Worm (Caenorhabditis elegans) whole organism, L3 larva: Measurements from ENCODE around the gene spp-12.
A peak's percentile ranks its signal among the peaks of the same experiment; 100 is the strongest.

Experiments
- R02D3.7 ChIP-seq: fragments of 150-350 bp; optimal IDR thresholded peaks from 2 replicates; lab custom pipeline; 2014; ENCODE audit warnings: missing biosample characterization, missing genetic modification characterization
- aly-2 ChIP-seq: fragments of 150-350 bp; optimal IDR thresholded peaks from 2 replicates; lab custom pipeline; 2014; ENCODE audit warnings: missing biosample characterization, missing genetic modification characterization
- ama-1 ChIP-seq: fragments of 150-350 bp; optimal IDR thresholded peaks from 2 replicates; lab custom pipeline; 2018
- ceh-16 ChIP-seq: sonication (generic microtip); optimal IDR thresholded peaks from 2 replicates; lab custom pipeline; 2017; ENCODE audit warnings: missing biosample characterization, missing genetic modification characterization
- ceh-28 ChIP-seq: fragments of 150-350 bp; optimal IDR thresholded peaks from 2 replicates; lab custom pipeline; 2014; ENCODE audit warnings: missing biosample characterization, missing genetic modification reagents, missing genetic modification characterization
- daf-12 ChIP-seq: fragments of 150-350 bp; optimal IDR thresholded peaks from 2 replicates; lab custom pipeline; 2014; ENCODE audit warnings: missing biosample characterization, missing genetic modification reagents, missing genetic modification characterization
- egl-5 ChIP-seq: fragments of 150-350 bp; optimal IDR thresholded peaks from 2 replicates; lab custom pipeline; 2017; ENCODE audit warnings: missing biosample characterization, missing genetic modification reagents, missing genetic modification characterization, inconsistent platforms
- elt-1 ChIP-seq: fragments of 150-350 bp; optimal IDR thresholded peaks from 2 replicates; lab custom pipeline; 2014; ENCODE audit warnings: missing biosample characterization, missing genetic modification characterization
- elt-2 ChIP-seq: sonication (generic microtip); optimal IDR thresholded peaks from 2 replicates; lab custom pipeline; 2016; ENCODE audit warnings: missing genetic modification reagents, mild to moderate bottlenecking, missing genetic modification characterization, missing compliant biosample characterization
- elt-3 ChIP-seq, 3 experiments: fragments of 150-350 bp in 1 of 3; sonication (generic microtip) in 2 of 3; optimal IDR thresholded peaks; 2 replicates in 2 of 3; 4 replicates in 1 of 3; lab custom pipeline; 2014 to 2017; ENCODE audit warnings: missing biosample characterization in 3 of 3, missing genetic modification characterization in 3 of 3
- fkh-10 ChIP-seq: sonication (generic microtip); optimal IDR thresholded peaks from 2 replicates; lab custom pipeline; 2017; ENCODE audit warnings: missing biosample characterization, missing genetic modification reagents, missing genetic modification characterization
- fkh-2 ChIP-seq: fragments of 150-350 bp; optimal IDR thresholded peaks from 2 replicates; lab custom pipeline; 2014; ENCODE audit warnings: missing biosample characterization, missing genetic modification reagents, missing genetic modification characterization
- fos-1 ChIP-seq: fragments of 150-350 bp; optimal IDR thresholded peaks from 2 replicates; lab custom pipeline; 2014; ENCODE audit warnings: missing biosample characterization, missing genetic modification characterization
- hmg-11 ChIP-seq: sonication (generic microtip); optimal IDR thresholded peaks from 2 replicates; lab custom pipeline; 2016; ENCODE audit warnings: missing genetic modification characterization, missing compliant biosample characterization
- jun-1 ChIP-seq: fragments of 150-350 bp; optimal IDR thresholded peaks from 2 replicates; lab custom pipeline; 2014; ENCODE audit warnings: missing biosample characterization, missing genetic modification reagents, missing genetic modification characterization
- lin-15B ChIP-seq: fragments of 150-350 bp; optimal IDR thresholded peaks from 2 replicates; lab custom pipeline; 2014; ENCODE audit warnings: missing biosample characterization, missing genetic modification characterization
- lin-39 ChIP-seq: fragments of 150-350 bp; optimal IDR thresholded peaks from 2 replicates; lab custom pipeline; 2018; ENCODE audit warnings: missing biosample characterization, missing genetic modification reagents, missing genetic modification characterization
- mml-1 ChIP-seq: fragments of 150-350 bp; sonication (generic microtip); optimal IDR thresholded peaks from 3 replicates; lab custom pipeline; 2014; ENCODE audit warnings: missing biosample characterization, missing genetic modification characterization
- nfya-1 ChIP-seq: sonication (generic microtip); optimal IDR thresholded peaks from 2 replicates; lab custom pipeline; 2017; ENCODE audit warnings: missing genetic modification characterization, mild to moderate bottlenecking, missing compliant biosample characterization, antibody characterized with exemption, moderate library complexity; ENCODE audit not compliant: insufficient read depth
- nhr-11 ChIP-seq: fragments of 150-350 bp; optimal IDR thresholded peaks from 2 replicates; lab custom pipeline; 2014; ENCODE audit warnings: missing biosample characterization, missing genetic modification characterization
- nhr-23 ChIP-seq: fragments of 150-350 bp; optimal IDR thresholded peaks from 2 replicates; lab custom pipeline; 2014; ENCODE audit warnings: missing biosample characterization, missing genetic modification reagents, missing genetic modification characterization
- nhr-237 ChIP-seq: fragments of 150-350 bp; optimal IDR thresholded peaks from 2 replicates; lab custom pipeline; 2014; ENCODE audit warnings: missing biosample characterization, missing genetic modification characterization
- nhr-25 ChIP-seq: sonication (generic microtip); optimal IDR thresholded peaks from 2 replicates; lab custom pipeline; 2017; ENCODE audit warnings: missing biosample characterization, missing genetic modification characterization
- nhr-67 ChIP-seq: fragments of 150-350 bp; optimal IDR thresholded peaks from 2 replicates; lab custom pipeline; 2014; ENCODE audit warnings: missing biosample characterization, missing genetic modification characterization
- nhr-76 ChIP-seq: fragments of 150-350 bp; sonication (generic microtip); optimal IDR thresholded peaks from 5 replicates; lab custom pipeline; 2014; ENCODE audit warnings: missing biosample characterization, missing genetic modification characterization
- nhr-77 ChIP-seq: fragments of 150-350 bp; optimal IDR thresholded peaks from 2 replicates; lab custom pipeline; 2014; ENCODE audit warnings: missing biosample characterization, missing genetic modification characterization
- pqm-1 ChIP-seq: fragments of 150-350 bp; optimal IDR thresholded peaks from 2 replicates; lab custom pipeline; 2017; ENCODE audit warnings: missing biosample characterization, missing genetic modification characterization, inconsistent platforms
- unc-39 ChIP-seq: sonication (generic microtip); optimal IDR thresholded peaks from 4 replicates; lab custom pipeline; 2017; ENCODE audit warnings: missing biosample characterization, missing genetic modification characterization
- unc-62 ChIP-seq: fragments of 150-350 bp; sonication (generic microtip); optimal IDR thresholded peaks from 4 replicates; lab custom pipeline; 2014; ENCODE audit warnings: missing biosample characterization, missing genetic modification reagents, missing genetic modification characterization
- ztf-11 ChIP-seq: fragments of 150-350 bp; optimal IDR thresholded peaks from 2 replicates; lab custom pipeline; 2014; ENCODE audit warnings: missing biosample characterization, missing genetic modification characterization

Gene spp-12

DNA sequence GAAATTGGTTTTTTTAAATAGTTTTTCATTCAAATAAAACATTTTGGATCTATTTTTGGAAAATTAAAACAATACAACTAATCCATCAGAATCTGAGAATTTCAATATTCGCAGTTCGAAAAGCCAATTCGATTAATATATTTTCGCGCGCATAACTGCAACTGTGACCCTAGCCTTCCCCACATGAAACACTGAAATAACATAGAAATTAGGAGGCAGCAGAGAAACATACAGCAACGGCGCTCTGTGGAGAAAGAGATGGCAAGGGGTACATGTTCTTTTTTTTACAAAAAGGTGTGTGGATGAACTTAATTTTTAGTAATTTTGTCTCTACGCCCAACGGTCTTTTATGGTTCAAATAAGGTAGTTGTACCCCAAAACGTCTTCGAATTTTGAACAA, 9.5 kb upstream of the spp-12 start (continued):
- TF ChIP-seq nhr-11 (tag; lab: Kevin White, UChicago) (no peak), elt-3 (tag; optimal IDR thresholded peaks at IDR 0.05; lab: Kevin White, UChicago) (no peak), unc-62 (GFP tag; lab: Kevin White, UChicago) (no peak), elt-2 (tag; lab: Kevin White, UChicago) (no peak), lin-39 (no peak), ceh-16 (tag; lab: Kevin White, UChicago) (no peak), nhr-237 (no peak)

DNA sequence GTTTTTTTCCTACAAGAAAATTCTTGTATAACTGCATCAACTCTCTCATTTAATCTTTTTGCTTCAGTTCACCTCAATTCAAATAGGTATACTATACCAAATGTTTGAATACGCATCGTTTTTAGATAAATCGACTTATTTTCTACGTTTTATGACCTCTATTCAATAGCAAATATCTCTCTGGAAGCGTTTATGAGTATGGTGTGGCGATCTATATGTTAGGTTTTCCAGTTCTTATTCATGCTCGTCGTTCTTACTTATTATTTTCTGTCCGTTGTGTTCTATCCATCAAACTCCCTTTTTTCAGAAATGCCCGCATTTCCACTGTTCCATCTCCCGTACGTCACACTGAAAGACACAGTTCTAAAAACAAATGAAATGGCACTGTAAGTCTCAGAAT, 9.0 kb upstream of the spp-12 start, which contains the start of gene T22G5.3:
TSS of gene T22G5.3 (plus strand) at position 301 of the 400 bp plus-strand sequence.
- no peak for TF ChIP-seq ama-1
- TF ChIP-seq fkh-2 (tag; lab: Kevin White, UChicago): no peak
- no peak for TF ChIP-seq hmg-11 (tag; lab: Kevin White, UChicago)

DNA sequence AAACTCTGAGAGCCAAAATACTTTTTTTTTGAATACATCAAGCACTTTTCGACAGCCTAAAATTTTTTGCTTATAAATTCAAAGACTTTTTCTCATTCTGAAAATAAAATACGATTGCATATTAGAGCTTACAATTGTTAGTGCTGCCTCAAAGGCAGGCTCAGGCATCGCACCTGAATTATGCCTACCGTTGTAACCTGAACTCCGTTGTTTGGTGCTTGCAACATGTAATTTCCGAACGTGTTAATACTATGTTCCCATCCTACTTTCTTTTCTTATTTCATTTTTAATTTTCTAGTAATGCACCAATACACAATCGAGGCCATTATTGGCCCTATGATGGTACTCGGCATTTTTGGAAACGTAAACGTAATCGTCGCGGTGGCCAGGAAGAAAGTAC, 2.3 kb upstream of the spp-12 start, which contains the start of gene srsx-19:
TSS of gene srsx-19 (plus strand) at position 301 of the 400 bp plus-strand sequence.
- TF ChIP-seq elt-1 (tag; lab: Kevin White, UChicago) (no peak), nhr-77 (no peak), unc-62 (GFP tag; lab: Kevin White, UChicago) (no peak), fkh-2 (tag; lab: Kevin White, UChicago) (no peak), ceh-28 (tag; lab: Kevin White, UChicago) (no peak), nhr-25 (tag; lab: Kevin White, UChicago) (no peak), ztf-11 (tag; lab: Kevin White, UChicago) (no peak), lin-15B (no peak)

DNA sequence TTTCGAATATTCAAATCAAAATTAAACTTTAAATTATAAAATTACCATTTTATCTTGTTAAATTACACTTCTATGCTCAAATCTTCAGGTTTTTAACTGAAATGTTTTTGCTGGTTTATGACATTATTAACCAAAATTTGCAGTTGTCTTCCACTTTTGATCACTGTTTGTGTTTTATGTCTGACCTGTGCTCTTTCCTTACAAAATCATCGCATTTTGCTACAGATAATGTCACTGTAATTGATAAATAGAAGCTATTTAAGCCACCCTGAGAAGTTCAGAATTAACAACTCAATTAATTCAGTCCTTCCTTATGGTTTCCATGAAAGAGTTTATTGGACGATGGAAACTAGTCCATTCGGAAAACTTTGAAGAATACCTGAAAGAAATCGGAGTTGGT, 857 bp downstream of the spp-12 start, which contains the start of gene lbp-8:
TSS of gene lbp-8 (plus strand) at position 301 of the 400 bp plus-strand sequence.
- TF ChIP-seq hmg-11 (tag; lab: Kevin White, UChicago): no peak
- no peak for TF ChIP-seq nhr-76 (tag; lab: Kevin White, UChicago)
- TF ChIP-seq nhr-67 (tag; lab: Kevin White, UChicago): no peak
- TF ChIP-seq lin-15B: no peak
- no peak for TF ChIP-seq nhr-11 (tag; lab: Kevin White, UChicago)
- TF ChIP-seq fkh-2 (tag; lab: Kevin White, UChicago): no peak
- TF ChIP-seq fkh-10: no peak
- TF ChIP-seq unc-39 (tag; lab: Kevin White, UChicago): no peak
- no peak for TF ChIP-seq fos-1 (tag; lab: Kevin White, UChicago)
- TF ChIP-seq R02D3.7 (tag; lab: Kevin White, UChicago): no peak
- TF ChIP-seq aly-2: no peak
- no peak for TF ChIP-seq ceh-16 (tag; lab: Kevin White, UChicago)
- TF ChIP-seq jun-1 (tag; lab: Kevin White, UChicago): no peak
- TF ChIP-seq nhr-237: no peak
- TF ChIP-seq unc-62 (GFP tag; lab: Kevin White, UChicago): no peak
- no peak for TF ChIP-seq egl-5 (tag; lab: Kevin White, UChicago)
- no peak for TF ChIP-seq daf-12 (tag; lab: Kevin White, UChicago)
- TF ChIP-seq, all 47 proteins: peak for 0

DNA sequence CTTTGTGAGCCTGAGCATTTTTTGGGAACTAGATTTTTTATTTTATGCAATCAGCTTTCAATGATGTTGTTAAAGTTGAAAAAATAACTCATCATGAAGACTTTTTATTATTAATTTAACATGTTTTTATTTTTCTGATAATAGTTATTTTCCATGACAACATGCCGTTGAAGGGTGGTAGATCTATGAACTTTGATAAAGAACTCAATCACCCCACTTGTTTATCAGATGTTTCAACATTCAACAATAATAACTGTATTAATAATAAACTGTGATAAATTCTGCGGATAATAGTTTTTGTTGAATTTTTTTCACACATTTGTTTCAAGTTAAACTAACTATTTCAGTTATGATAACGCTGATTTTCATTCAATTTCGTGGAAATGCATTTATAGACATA, 1.9 kb downstream of the spp-12 start:
- peak; percentile 47 for TF ChIP-seq elt-2 (tag; lab: Kevin White, UChicago)
- no peak for TF ChIP-seq nhr-23
- TF ChIP-seq nhr-237: no peak
- no peak for TF ChIP-seq mml-1 (tag; lab: Kevin White, UChicago)
- TF ChIP-seq jun-1 (tag; lab: Kevin White, UChicago): no peak
- no peak for TF ChIP-seq nhr-76 (tag; lab: Kevin White, UChicago)
- TF ChIP-seq pqm-1 (tag; lab: Kevin White, UChicago): peak; percentile 80
- no peak for TF ChIP-seq nfya-1 (tag; lab: Kevin White, UChicago)
- no peak for TF ChIP-seq ama-1
